Worm (Caenorhabditis elegans) whole organism, L4 larva: ENCODE measurements around the gene fbxa-104.

Source experiments
- R02D3.7 ChIP-seq: fragments of 150-350 bp; sonication (generic microtip); optimal IDR thresholded peaks from 3 replicates; lab custom pipeline; 2014; ENCODE audit warnings: missing biosample characterization, missing genetic modification characterization
- Y105C5A.15 ChIP-seq: fragments of 200-800 bp; sonication (Bioruptor generic); IDR thresholded peaks from 2 replicates; pipeline ENCODE4 v1.3.6; 2022; ENCODE audit warnings: missing genetic modification characterization, missing compliant biosample characterization
- fkh-10 ChIP-seq: fragments of 150-350 bp; optimal IDR thresholded peaks from 2 replicates; lab custom pipeline; 2014; ENCODE audit warnings: missing biosample characterization, missing genetic modification reagents, missing genetic modification characterization
- fos-1 ChIP-seq: fragments of 150-350 bp; optimal IDR thresholded peaks from 2 replicates; lab custom pipeline; 2014; ENCODE audit warnings: missing biosample characterization, missing genetic modification characterization
- jun-1 ChIP-seq: fragments of 150-350 bp; optimal IDR thresholded peaks from 2 replicates; lab custom pipeline; 2014; ENCODE audit warnings: missing biosample characterization, missing genetic modification reagents, missing genetic modification characterization
- lin-13 ChIP-seq: fragments of 150-350 bp; optimal IDR thresholded peaks from 2 replicates; lab custom pipeline; 2014; ENCODE audit warnings: missing biosample characterization, missing genetic modification reagents, missing genetic modification characterization
- lin-15B ChIP-seq: fragments of 150-350 bp; sonication (generic microtip); optimal IDR thresholded peaks from 3 replicates; lab custom pipeline; 2014; ENCODE audit warnings: missing biosample characterization, missing genetic modification characterization
- lin-29 ChIP-seq: fragments of 200-800 bp; sonication (Bioruptor generic); IDR thresholded peaks from 2 replicates; pipeline ENCODE4 v1.3.6; 2022; ENCODE audit warnings: missing genetic modification reagents, missing genetic modification characterization, missing compliant biosample characterization
- nhr-25 ChIP-seq: sonication (generic microtip); optimal IDR thresholded peaks from 2 replicates; lab custom pipeline; 2017; ENCODE audit warnings: missing genetic modification characterization, mild to moderate bottlenecking, missing compliant biosample characterization, antibody characterized with exemption, moderate library complexity, borderline replicate concordance; ENCODE audit not compliant: insufficient read depth
- tra-1 ChIP-seq: fragments of 200-800 bp; sonication (Bioruptor generic); IDR thresholded peaks from 2 replicates; pipeline ENCODE4 v1.3.6; 2022; ENCODE audit warnings: missing genetic modification reagents, missing genetic modification characterization, missing compliant biosample characterization
- unc-62 ChIP-seq, 3 experiments: fragments of 150-350 bp in 1 of 3; sonication (generic microtip); optimal IDR thresholded peaks in 2 of 3; peaks in 1 of 3; 1 replicate in 1 of 3; 2 replicates in 2 of 3; lab custom pipeline; 2014 to 2017; ENCODE audit warnings: missing biosample characterization in 3 of 3, missing genetic modification characterization in 3 of 3, missing genetic modification reagents in 3 of 3, missing genotype in 1 of 3
- zip-2 ChIP-seq: fragments of 150-350 bp; optimal IDR thresholded peaks from 2 replicates; lab custom pipeline; 2014; ENCODE audit warnings: missing biosample characterization, missing genetic modification characterization

ce11 chrV:15425368-15426091 lies 2.0 kb upstream of the fbxa-104 start, which contains the start of gene Y36E3A.2:
- TF ChIP-seq tra-1 (GFP tag; lab: Robert Waterston, UW) (no peak), lin-15B (tag; lab: Kevin White, UChicago) (no peak), nhr-25 (tag; lab: Kevin White, UChicago) (no peak), jun-1 (tag; lab: Kevin White, UChicago) (no peak), R02D3.7 (tag; lab: Kevin White, UChicago) (no peak), fkh-10 (GFP tag; lab: Kevin White, UChicago) (no peak), lin-29 (GFP tag; lab: Robert Waterston, UW) (no peak), lin-13 (GFP tag; lab: Kevin White, UChicago) (no peak), fos-1 (tag; lab: Kevin White, UChicago) (no peak), unc-62 (GFP tag; optimal IDR thresholded peaks at IDR 0.05 in 1 of 2; lab: Kevin White, UChicago) (no peak), unc-62 (tag; optimal IDR thresholded peaks at IDR 0.05; lab: Kevin White, UChicago) (no peak), zip-2 (no peak), Y105C5A.15 (no peak)
